Worm (Caenorhabditis elegans) whole organism, L1 larva: ENCODE results near the gene C36C5.12.

Experiments
- C04F5.9 ChIP-seq: sonication (generic microtip); optimal IDR thresholded peaks from 2 replicates; lab custom pipeline; 2016; ENCODE audit warnings: missing genetic modification characterization, missing compliant biosample characterization
- C16A3.4 ChIP-seq: fragments of 150-350 bp; optimal IDR thresholded peaks from 2 replicates; lab custom pipeline; 2014; ENCODE audit warnings: missing biosample characterization, missing genetic modification characterization
- F16B12.6 ChIP-seq: fragments of 150-350 bp; optimal IDR thresholded peaks from 2 replicates; lab custom pipeline; 2014; ENCODE audit warnings: missing biosample characterization, missing genetic modification characterization
- aha-1 ChIP-seq: fragments of 150-350 bp; optimal IDR thresholded peaks from 2 replicates; lab custom pipeline; 2014; ENCODE audit warnings: missing biosample characterization, missing genetic modification characterization
- ama-1 ChIP-seq: fragments of 150-350 bp; optimal IDR thresholded peaks from 2 replicates; lab custom pipeline; 2014
- ceh-63 ChIP-seq: fragments of 200-800 bp; sonication (Bioruptor generic); optimal IDR thresholded peaks from 2 replicates; lab custom pipeline; 2018; ENCODE audit warnings: mild to moderate bottlenecking, missing genetic modification characterization, missing compliant biosample characterization
- ceh-88 ChIP-seq: fragments of 200-800 bp; sonication (Bioruptor generic); IDR thresholded peaks from 2 replicates; pipeline ENCODE4 v1.3.6; 2022; ENCODE audit warnings: missing genetic modification characterization, missing compliant biosample characterization
- dpl-1 ChIP-seq, 3 experiments: fragments of 150-350 bp in 2 of 3; sonication (generic microtip) in 1 of 3; optimal IDR thresholded peaks; 2 replicates each; lab custom pipeline; 2014 to 2017; ENCODE audit warnings: missing biosample characterization in 3 of 3, missing genetic modification characterization in 3 of 3, missing genetic modification reagents in 3 of 3
- efl-3 ChIP-seq: fragments of 200-800 bp; sonication (Bioruptor generic); optimal IDR thresholded peaks from 2 replicates; lab custom pipeline; 2018; ENCODE audit warnings: mild to moderate bottlenecking, missing genetic modification characterization, missing compliant biosample characterization
- elt-3 ChIP-seq, 6 experiments: fragments of 150-350 bp in 1 of 6; sonication (generic microtip); optimal IDR thresholded peaks; 2 replicates each; lab custom pipeline; 2017 to 2018; ENCODE audit warnings: missing biosample characterization in 6 of 6, missing genetic modification characterization in 6 of 6, inconsistent platforms in 1 of 6
- ets-5 ChIP-seq: fragments of 200-800 bp; sonication (Bioruptor generic); IDR thresholded peaks from 2 replicates; pipeline ENCODE4 v1.3.6; 2022; ENCODE audit warnings: missing genetic modification characterization, missing compliant biosample characterization
- fkh-10 ChIP-seq: sonication (generic microtip); optimal IDR thresholded peaks from 2 replicates; lab custom pipeline; 2017; ENCODE audit warnings: missing biosample characterization, missing genetic modification reagents, missing genetic modification characterization
- fkh-8 ChIP-seq: sonication (generic microtip); optimal IDR thresholded peaks from 2 replicates; lab custom pipeline; 2016; ENCODE audit warnings: mild to moderate bottlenecking, missing genetic modification characterization, missing compliant biosample characterization
- fos-1 ChIP-seq: fragments of 150-350 bp; optimal IDR thresholded peaks from 2 replicates; lab custom pipeline; 2014; ENCODE audit warnings: missing biosample characterization, missing genetic modification characterization
- isw-1 ChIP-seq: fragments of 200-800 bp; sonication (Bioruptor generic); IDR thresholded peaks from 2 replicates; pipeline ENCODE4 v1.3.6; 2022; ENCODE audit warnings: missing genetic modification characterization, missing compliant biosample characterization
- jun-1 ChIP-seq: fragments of 150-350 bp; optimal IDR thresholded peaks from 2 replicates; lab custom pipeline; 2014; ENCODE audit warnings: missing biosample characterization, missing genetic modification reagents, missing genetic modification characterization
- lin-15B ChIP-seq: fragments of 150-350 bp; sonication (generic microtip); optimal IDR thresholded peaks from 3 replicates; lab custom pipeline; 2014; ENCODE audit warnings: missing biosample characterization, missing genetic modification characterization
- lin-39 ChIP-seq: fragments of 150-350 bp; optimal IDR thresholded peaks from 2 replicates; lab custom pipeline; 2014; ENCODE audit warnings: missing biosample characterization, missing genetic modification reagents, missing genetic modification characterization
- lsy-2 ChIP-seq, 2 experiments: fragments of 150-350 bp; optimal IDR thresholded peaks; 2 replicates each; lab custom pipeline; 2014; ENCODE audit warnings: missing biosample characterization in 2 of 2, missing genetic modification characterization in 2 of 2
- mdl-1 ChIP-seq, 2 experiments: fragments of 150-350 bp; optimal IDR thresholded peaks; 2 replicates each; lab custom pipeline; 2014 to 2017; ENCODE audit warnings: missing biosample characterization in 2 of 2, missing genetic modification characterization in 2 of 2, inconsistent platforms in 1 of 2
- nhr-11 ChIP-seq: fragments of 150-350 bp; optimal IDR thresholded peaks from 2 replicates; lab custom pipeline; 2014; ENCODE audit warnings: missing biosample characterization, missing genetic modification characterization
- nhr-12 ChIP-seq: sonication (generic microtip); optimal IDR thresholded peaks from 2 replicates; lab custom pipeline; 2017; ENCODE audit warnings: missing biosample characterization, missing genetic modification characterization
- nhr-19 ChIP-seq: fragments of 200-800 bp; sonication (Bioruptor generic); conservative IDR thresholded peaks from 2 replicates; pipeline ENCODE4 v1.3.6; 2022; ENCODE audit warnings: missing genetic modification characterization, missing compliant biosample characterization
- nhr-20 ChIP-seq: sonication (generic microtip); optimal IDR thresholded peaks from 2 replicates; lab custom pipeline; 2016; ENCODE audit warnings: mild to moderate bottlenecking, missing genetic modification characterization, missing compliant biosample characterization
- nhr-71 ChIP-seq: sonication (generic microtip); optimal IDR thresholded peaks from 2 replicates; lab custom pipeline; 2016; ENCODE audit warnings: mild to moderate bottlenecking, missing genetic modification characterization, moderate library complexity, missing compliant biosample characterization
- nhr-76 ChIP-seq: sonication (generic microtip); optimal IDR thresholded peaks from 2 replicates; lab custom pipeline; 2017; ENCODE audit warnings: missing biosample characterization, missing genetic modification characterization
- nhr-84 ChIP-seq: sonication (generic microtip); optimal IDR thresholded peaks from 2 replicates; lab custom pipeline; 2017; ENCODE audit warnings: missing biosample characterization, missing genetic modification characterization
- nhr-90 ChIP-seq: sonication (generic microtip); optimal IDR thresholded peaks from 2 replicates; lab custom pipeline; 2016; ENCODE audit warnings: mild to moderate bottlenecking, missing genetic modification characterization, missing compliant biosample characterization; ENCODE audit not compliant: poor library complexity
- pax-3 ChIP-seq: fragments of 200-800 bp; sonication (Bioruptor generic); optimal IDR thresholded peaks from 2 replicates; lab custom pipeline; 2018; ENCODE audit warnings: mild to moderate bottlenecking, missing genetic modification characterization, moderate library complexity, missing compliant biosample characterization
- pqm-1 ChIP-seq: sonication (generic microtip); optimal IDR thresholded peaks from 3 replicates; lab custom pipeline; 2017; ENCODE audit warnings: missing biosample characterization, missing genetic modification characterization
- skn-1 ChIP-seq: fragments of 150-350 bp; optimal IDR thresholded peaks from 2 replicates; lab custom pipeline; 2014; ENCODE audit warnings: missing biosample characterization, missing genetic modification characterization
- snu-23 ChIP-seq: sonication (generic microtip); optimal IDR thresholded peaks from 2 replicates; lab custom pipeline; 2016; ENCODE audit warnings: missing genetic modification characterization, missing compliant biosample characterization
- swsn-7 ChIP-seq: sonication (generic microtip); optimal IDR thresholded peaks from 2 replicates; lab custom pipeline; 2016; ENCODE audit warnings: missing genetic modification characterization, missing compliant biosample characterization
- unc-62 ChIP-seq: fragments of 150-350 bp; optimal IDR thresholded peaks from 2 replicates; lab custom pipeline; 2014; ENCODE audit warnings: missing biosample characterization, missing genetic modification reagents, missing genetic modification characterization
- zip-4 ChIP-seq: fragments of 200-800 bp; sonication (Bioruptor generic); optimal IDR thresholded peaks from 2 replicates; lab custom pipeline; 2018; ENCODE audit warnings: mild to moderate bottlenecking, missing genetic modification characterization, moderate library complexity, missing compliant biosample characterization
- ztf-11 ChIP-seq, 2 experiments: sonication (generic microtip); optimal IDR thresholded peaks; 2 replicates each; lab custom pipeline; 2016 to 2017; ENCODE audit warnings: missing genetic modification characterization in 2 of 2, missing biosample characterization in 1 of 2, missing compliant biosample characterization in 1 of 2

C36C5.12 gene

DNA sequence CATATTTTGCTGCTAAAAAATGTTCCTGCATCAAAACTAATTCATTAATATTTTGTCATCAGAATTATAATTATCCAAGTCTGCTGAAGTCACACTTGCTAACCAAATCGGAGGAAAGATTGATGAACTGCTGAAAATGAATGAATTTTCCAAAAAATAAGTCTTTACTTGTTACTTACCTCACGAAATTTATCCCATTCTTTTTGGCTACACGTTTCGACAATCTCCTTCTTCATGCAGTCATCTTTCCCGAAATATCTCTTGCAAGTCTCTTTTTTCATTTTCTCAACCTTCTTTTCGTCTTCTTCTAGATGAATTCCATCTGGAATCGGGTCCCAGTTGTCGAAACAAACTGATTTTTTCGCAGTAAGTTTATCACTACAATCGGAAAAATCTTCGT is 773 bp downstream of the C36C5.12 start:
- TF ChIP-seq C16A3.4 (tag; lab: Kevin White, UChicago) = no peak

DNA sequence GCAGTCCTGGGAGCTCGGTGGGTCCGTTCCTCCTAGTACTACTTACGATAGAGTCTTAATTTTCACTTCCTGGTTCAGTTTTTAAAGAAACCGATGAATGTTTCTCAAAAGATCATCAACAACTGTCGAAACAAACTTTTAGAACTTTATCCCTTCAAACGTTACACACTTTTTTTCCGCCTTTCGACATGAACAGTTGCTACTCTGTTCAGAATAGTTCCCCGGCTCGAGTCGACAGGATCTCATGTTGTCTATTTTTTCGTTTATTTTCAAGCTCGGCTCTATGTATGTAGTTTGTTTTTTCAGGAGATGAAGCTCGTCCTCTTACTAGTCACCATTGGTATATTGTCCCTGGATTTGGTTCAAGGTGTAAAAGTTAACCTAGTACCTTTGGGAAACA is 2.4 kb downstream of the C36C5.12 start, which contains the start of gene exh-1:
Gene exh-1 (plus strand): TSS at position 301 of the 400 bp plus-strand sequence.
- TF ChIP-seq snu-23 (GFP tag; lab: Kevin White, UChicago) = no peak

- TF ChIP-seq fkh-8 (tag; lab: Kevin White, UChicago) = no peak
- no peak for TF ChIP-seq C04F5.9 (tag; lab: Kevin White, UChicago)
- no peak for TF ChIP-seq mdl-1 (tag; optimal IDR thresholded peaks at IDR 0.05; lab: Kevin White, UChicago)
- TF ChIP-seq pax-3 (tag; lab: Kevin White, UChicago) = no peak
- TF ChIP-seq swsn-7 (tag; lab: Kevin White, UChicago) = no peak
- no peak for TF ChIP-seq lin-15B (tag; lab: Kevin White, UChicago)
- no peak for TF ChIP-seq nhr-20 (tag; lab: Kevin White, UChicago)
- no peak for TF ChIP-seq ztf-11 (tag; optimal IDR thresholded peaks at IDR 0.05; lab: Kevin White, UChicago)
- TF ChIP-seq nhr-12 (tag; lab: Kevin White, UChicago) = no peak
- TF ChIP-seq nhr-19 (GFP tag; lab: Robert Waterston, UW) = no peak
- TF ChIP-seq fkh-10 (GFP tag; lab: Kevin White, UChicago) = no peak
- no peak for TF ChIP-seq ceh-88 (GFP tag; lab: Robert Waterston, UW)
These were observed 4.1 kb downstream of the C36C5.12 start, which contains the start of gene srab-7 for ce11 chrV:3155072-3155471. Gene srab-7 (minus strand): TSS chrV:3155172.

- TF ChIP-seq C16A3.4 (tag; lab: Kevin White, UChicago) (no peak), C04F5.9 (tag; lab: Kevin White, UChicago) (no peak), ama-1 (lab: Kevin White, UChicago) (no peak), nhr-76 (tag; lab: Kevin White, UChicago) (no peak), mdl-1 (tag; optimal IDR thresholded peaks at IDR 0.05; lab: Kevin White, UChicago) (no peak), jun-1 (no peak), dpl-1 (GFP tag; optimal IDR thresholded peaks at IDR 0.05; lab: Kevin White, UChicago) (no peak), F16B12.6 (tag; lab: Kevin White, UChicago) (no peak), isw-1 (no peak), nhr-90 (tag; lab: Kevin White, UChicago) (no peak), nhr-71 (no peak), unc-62 (GFP tag; lab: Kevin White, UChicago) (no peak), elt-3 (tag; optimal IDR thresholded peaks at IDR 0.05; lab: Kevin White, UChicago) (no peak), nhr-11 (tag; lab: Kevin White, UChicago) (no peak), lin-39 (tag; lab: Kevin White, UChicago) (no peak), ets-5 (GFP tag; lab: Robert Waterston, UW) (no peak), efl-3 (GFP tag; lab: Kevin White, UChicago) (no peak), nhr-12 (tag; lab: Kevin White, UChicago) (no peak), pqm-1 (tag; lab: Kevin White, UChicago) (no peak), ceh-63 (GFP tag; lab: Kevin White, UChicago) (no peak)
- TF ChIP-seq, all 84 proteins: peak for 0
These were observed 7.3 kb downstream of the C36C5.12 start, which contains the start of gene srab-6 for ce11 chrV:3151862-3152261. Gene srab-6 (minus strand): TSS chrV:3151962.

DNA sequence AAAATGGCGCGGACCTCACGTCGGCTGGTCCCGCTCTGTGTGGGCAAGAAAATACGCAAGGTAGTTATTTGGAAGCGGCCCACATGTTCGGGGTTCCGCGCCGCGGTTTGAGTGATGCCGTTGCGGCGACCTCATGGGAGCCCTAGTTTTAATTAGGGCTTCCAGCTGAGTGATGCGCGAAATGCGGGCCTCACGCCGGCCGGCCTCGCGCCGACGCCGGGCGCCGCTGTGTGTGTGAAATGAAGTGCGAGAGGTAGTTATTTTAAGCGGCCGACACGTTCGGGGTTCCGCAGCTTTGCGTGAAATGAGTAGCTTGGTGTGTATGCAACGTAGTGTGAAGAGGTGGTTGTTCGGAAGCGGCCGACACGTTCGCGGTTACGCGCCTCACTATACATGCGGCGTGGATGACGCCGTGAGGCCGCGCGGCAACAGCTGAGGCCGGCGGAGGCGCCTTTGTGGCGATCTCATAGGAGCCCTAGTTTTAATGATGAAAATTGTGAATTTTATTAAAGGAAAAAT is 9.2 kb downstream of the C36C5.12 start:
- no peak for TF ChIP-seq lin-15B (tag; lab: Kevin White, UChicago)
- no peak for TF ChIP-seq lsy-2 (tag; optimal IDR thresholded peaks at IDR 0.05; lab: Kevin White, UChicago)
- TF ChIP-seq fos-1 = no peak
- TF ChIP-seq ceh-88 (GFP tag; lab: Robert Waterston, UW) = no peak
- TF ChIP-seq aha-1 = no peak
- no peak for TF ChIP-seq fkh-10 (GFP tag; lab: Kevin White, UChicago)
- TF ChIP-seq mdl-1 (tag; optimal IDR thresholded peaks at IDR 0.05; lab: Kevin White, UChicago) = no peak
- no peak for TF ChIP-seq nhr-84 (tag; lab: Kevin White, UChicago)
- no peak for TF ChIP-seq zip-4 (GFP tag; lab: Kevin White, UChicago)
- TF ChIP-seq skn-1 (tag; lab: Kevin White, UChicago) = no peak
- no peak for TF ChIP-seq ceh-63 (GFP tag; lab: Kevin White, UChicago)
- TF ChIP-seq jun-1 = no peak
